Worm (Caenorhabditis elegans) whole organism, L3 larva: ENCODE results near the gene dnc-1.

Experiments
- R02D3.7 ChIP-seq: fragments of 150-350 bp; optimal IDR thresholded peaks from 2 replicates; lab custom pipeline; 2014; ENCODE audit warnings: missing biosample characterization, missing genetic modification characterization
- ZK546.5 ChIP-seq: sonication (generic microtip); optimal IDR thresholded peaks from 2 replicates; lab custom pipeline; 2017; ENCODE audit warnings: missing biosample characterization, missing genetic modification characterization
- aly-2 ChIP-seq: fragments of 150-350 bp; optimal IDR thresholded peaks from 2 replicates; lab custom pipeline; 2014; ENCODE audit warnings: missing biosample characterization, missing genetic modification characterization
- ama-1 ChIP-seq: fragments of 150-350 bp; optimal IDR thresholded peaks from 2 replicates; lab custom pipeline; 2018
- ceh-16 ChIP-seq: sonication (generic microtip); optimal IDR thresholded peaks from 2 replicates; lab custom pipeline; 2017; ENCODE audit warnings: missing biosample characterization, missing genetic modification characterization
- ceh-28 ChIP-seq: fragments of 150-350 bp; optimal IDR thresholded peaks from 2 replicates; lab custom pipeline; 2014; ENCODE audit warnings: missing biosample characterization, missing genetic modification reagents, missing genetic modification characterization
- ceh-82 ChIP-seq: fragments of 150-350 bp; optimal IDR thresholded peaks from 2 replicates; lab custom pipeline; 2014; ENCODE audit warnings: missing biosample characterization, missing genetic modification characterization
- ceh-9 ChIP-seq: sonication (generic microtip); optimal IDR thresholded peaks from 2 replicates; lab custom pipeline; 2018; ENCODE audit warnings: missing biosample characterization, missing genetic modification characterization
- daf-12 ChIP-seq: fragments of 150-350 bp; optimal IDR thresholded peaks from 2 replicates; lab custom pipeline; 2014; ENCODE audit warnings: missing biosample characterization, missing genetic modification reagents, missing genetic modification characterization
- egl-27 ChIP-seq: sonication (generic microtip); optimal IDR thresholded peaks from 4 replicates; lab custom pipeline; 2017; ENCODE audit warnings: missing biosample characterization, missing genetic modification reagents, missing genetic modification characterization
- egl-5 ChIP-seq: fragments of 150-350 bp; optimal IDR thresholded peaks from 2 replicates; lab custom pipeline; 2017; ENCODE audit warnings: missing biosample characterization, missing genetic modification reagents, missing genetic modification characterization, inconsistent platforms
- elt-1 ChIP-seq: fragments of 150-350 bp; optimal IDR thresholded peaks from 2 replicates; lab custom pipeline; 2014; ENCODE audit warnings: missing biosample characterization, missing genetic modification characterization
- elt-2 ChIP-seq: sonication (generic microtip); optimal IDR thresholded peaks from 2 replicates; lab custom pipeline; 2016; ENCODE audit warnings: missing genetic modification reagents, mild to moderate bottlenecking, missing genetic modification characterization, missing compliant biosample characterization
- elt-3 ChIP-seq, 3 experiments: fragments of 150-350 bp in 1 of 3; sonication (generic microtip) in 2 of 3; optimal IDR thresholded peaks; 2 replicates in 2 of 3; 4 replicates in 1 of 3; lab custom pipeline; 2014 to 2017; ENCODE audit warnings: missing biosample characterization in 3 of 3, missing genetic modification characterization in 3 of 3
- eor-1 ChIP-seq, 2 experiments: fragments of 150-350 bp; optimal IDR thresholded peaks; 2 replicates each; lab custom pipeline; 2014 to 2018; ENCODE audit warnings: missing biosample characterization in 2 of 2, missing genetic modification characterization in 2 of 2
- fkh-10 ChIP-seq: sonication (generic microtip); optimal IDR thresholded peaks from 2 replicates; lab custom pipeline; 2017; ENCODE audit warnings: missing biosample characterization, missing genetic modification reagents, missing genetic modification characterization
- fkh-2 ChIP-seq: fragments of 150-350 bp; optimal IDR thresholded peaks from 2 replicates; lab custom pipeline; 2014; ENCODE audit warnings: missing biosample characterization, missing genetic modification reagents, missing genetic modification characterization
- fos-1 ChIP-seq: fragments of 150-350 bp; optimal IDR thresholded peaks from 2 replicates; lab custom pipeline; 2014; ENCODE audit warnings: missing biosample characterization, missing genetic modification characterization
- hmg-11 ChIP-seq: sonication (generic microtip); optimal IDR thresholded peaks from 2 replicates; lab custom pipeline; 2016; ENCODE audit warnings: missing genetic modification characterization, missing compliant biosample characterization
- jun-1 ChIP-seq: fragments of 150-350 bp; optimal IDR thresholded peaks from 2 replicates; lab custom pipeline; 2014; ENCODE audit warnings: missing biosample characterization, missing genetic modification reagents, missing genetic modification characterization
- lin-15B ChIP-seq: fragments of 150-350 bp; optimal IDR thresholded peaks from 2 replicates; lab custom pipeline; 2014; ENCODE audit warnings: missing biosample characterization, missing genetic modification characterization
- lin-39 ChIP-seq: fragments of 150-350 bp; optimal IDR thresholded peaks from 2 replicates; lab custom pipeline; 2018; ENCODE audit warnings: missing biosample characterization, missing genetic modification reagents, missing genetic modification characterization
- lsy-12 ChIP-seq: sonication (generic microtip); optimal IDR thresholded peaks from 2 replicates; lab custom pipeline; 2016; ENCODE audit warnings: mild to moderate bottlenecking, missing genetic modification characterization, missing compliant biosample characterization
- mdl-1 ChIP-seq: fragments of 150-350 bp; optimal IDR thresholded peaks from 2 replicates; lab custom pipeline; 2014; ENCODE audit warnings: missing biosample characterization, missing genetic modification characterization
- mml-1 ChIP-seq: fragments of 150-350 bp; sonication (generic microtip); optimal IDR thresholded peaks from 3 replicates; lab custom pipeline; 2014; ENCODE audit warnings: missing biosample characterization, missing genetic modification characterization
- nfya-1 ChIP-seq: sonication (generic microtip); optimal IDR thresholded peaks from 2 replicates; lab custom pipeline; 2017; ENCODE audit warnings: missing genetic modification characterization, mild to moderate bottlenecking, missing compliant biosample characterization, antibody characterized with exemption, moderate library complexity; ENCODE audit not compliant: insufficient read depth
- nhr-12 ChIP-seq: fragments of 150-350 bp; optimal IDR thresholded peaks from 2 replicates; lab custom pipeline; 2014; ENCODE audit warnings: missing biosample characterization, missing genetic modification characterization
- nhr-23 ChIP-seq: fragments of 150-350 bp; optimal IDR thresholded peaks from 2 replicates; lab custom pipeline; 2014; ENCODE audit warnings: missing biosample characterization, missing genetic modification reagents, missing genetic modification characterization
- nhr-25 ChIP-seq: sonication (generic microtip); optimal IDR thresholded peaks from 2 replicates; lab custom pipeline; 2017; ENCODE audit warnings: missing biosample characterization, missing genetic modification characterization
- nhr-43 ChIP-seq: sonication (generic microtip); optimal IDR thresholded peaks from 2 replicates; lab custom pipeline; 2016; ENCODE audit warnings: mild to moderate bottlenecking, missing genetic modification characterization, missing compliant biosample characterization; ENCODE audit not compliant: poor library complexity, severe bottlenecking
- pha-4 ChIP-seq: fragments of 150-350 bp; optimal IDR thresholded peaks from 2 replicates; lab custom pipeline; 2014; ENCODE audit warnings: missing biosample characterization, missing genetic modification reagents, missing genetic modification characterization
- pqm-1 ChIP-seq: fragments of 150-350 bp; optimal IDR thresholded peaks from 2 replicates; lab custom pipeline; 2017; ENCODE audit warnings: missing biosample characterization, missing genetic modification characterization, inconsistent platforms
- sea-2 ChIP-seq: fragments of 150-350 bp; sonication (generic microtip); optimal IDR thresholded peaks from 4 replicates; lab custom pipeline; 2014; ENCODE audit warnings: missing biosample characterization, missing genetic modification reagents, missing genetic modification characterization
- skn-1 ChIP-seq: fragments of 150-350 bp; optimal IDR thresholded peaks from 2 replicates; lab custom pipeline; 2014; ENCODE audit warnings: missing biosample characterization, missing genetic modification characterization
- snpc-4 ChIP-seq: fragments of 150-350 bp; optimal IDR thresholded peaks from 2 replicates; lab custom pipeline; 2014; ENCODE audit warnings: missing biosample characterization, missing genetic modification characterization
- unc-39 ChIP-seq: sonication (generic microtip); optimal IDR thresholded peaks from 4 replicates; lab custom pipeline; 2017; ENCODE audit warnings: missing biosample characterization, missing genetic modification characterization
- unc-62 ChIP-seq: fragments of 150-350 bp; sonication (generic microtip); optimal IDR thresholded peaks from 4 replicates; lab custom pipeline; 2014; ENCODE audit warnings: missing biosample characterization, missing genetic modification reagents, missing genetic modification characterization
- zag-1 ChIP-seq: fragments of 150-350 bp; optimal IDR thresholded peaks from 2 replicates; lab custom pipeline; 2014; ENCODE audit warnings: missing biosample characterization, missing genetic modification characterization
- ztf-11 ChIP-seq: fragments of 150-350 bp; optimal IDR thresholded peaks from 2 replicates; lab custom pipeline; 2014; ENCODE audit warnings: missing biosample characterization, missing genetic modification characterization
- ztf-4 ChIP-seq: fragments of 150-350 bp; optimal IDR thresholded peaks from 2 replicates; lab custom pipeline; 2014; ENCODE audit warnings: missing biosample characterization, missing genetic modification characterization

dnc-1 gene

ce11 chrIV:10900083-10900482 lies 32.9 kb downstream of the dnc-1 start, which contains the start of gene srlf-30:
Gene srlf-30 (plus strand): TSS chrIV:10900383.
- TF ChIP-seq nhr-25 (tag; lab: Kevin White, UChicago) (no peak), mdl-1 (tag; lab: Kevin White, UChicago) (no peak), unc-39 (no peak), ceh-28 (tag; lab: Kevin White, UChicago) (no peak), egl-5 (no peak), nhr-43 (tag; lab: Kevin White, UChicago) (no peak), zag-1 (no peak), jun-1 (no peak), skn-1 (tag; lab: Kevin White, UChicago) (no peak), elt-2 (tag; lab: Kevin White, UChicago) (no peak), ZK546.5 (tag; lab: Kevin White, UChicago) (no peak)

DNA sequence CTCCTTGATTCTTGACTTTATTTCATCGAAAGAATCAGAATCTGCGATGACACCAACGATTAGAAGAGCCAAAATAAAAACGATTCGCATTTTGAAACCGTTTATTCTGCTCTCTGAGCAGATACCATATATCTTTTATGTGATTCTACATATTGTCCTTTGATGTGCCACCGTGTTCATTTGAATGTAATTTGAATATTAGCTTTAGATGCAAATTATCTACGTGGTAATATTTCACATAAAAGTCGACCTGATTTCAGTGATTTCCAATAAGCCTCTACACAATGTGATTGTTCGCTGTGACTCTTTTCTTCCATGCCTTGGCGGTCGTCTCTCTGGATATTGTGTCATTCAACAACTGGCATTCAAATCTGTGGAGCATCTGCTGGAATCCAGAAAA lies 33.9 kb downstream of the dnc-1 start, which contains the start of the genes F13E9.9 and F13E9.19:
Gene F13E9.9 (minus strand): TSS at position 101 of the 400 bp plus-strand sequence.
Gene F13E9.19 (plus strand): TSS at position 316 of the 400 bp plus-strand sequence.
- TF ChIP-seq skn-1 (tag; lab: Kevin White, UChicago) (no peak), ceh-16 (tag; lab: Kevin White, UChicago) (no peak), unc-62 (GFP tag; lab: Kevin White, UChicago) (no peak), fos-1 (tag; lab: Kevin White, UChicago) (no peak), nfya-1 (tag; lab: Kevin White, UChicago) (no peak), snpc-4 (no peak), ceh-9 (no peak), ama-1 (no peak)

- TF ChIP-seq mdl-1 (tag; lab: Kevin White, UChicago) (no peak), fkh-2 (tag; lab: Kevin White, UChicago) (no peak), ceh-82 (tag; lab: Kevin White, UChicago) (no peak), pha-4 (no peak), ceh-28 (tag; lab: Kevin White, UChicago) (no peak), lin-15B (no peak), snpc-4 (no peak), elt-1 (no peak), pqm-1 (no peak), fkh-10 (GFP tag; lab: Kevin White, UChicago) (no peak), eor-1 (tag; optimal IDR thresholded peaks at IDR 0.05; lab: Kevin White, UChicago) (no peak), nfya-1 (tag; lab: Kevin White, UChicago) (no peak), R02D3.7 (tag; lab: Kevin White, UChicago) (no peak), ama-1 (no peak), hmg-11 (tag; lab: Kevin White, UChicago) (no peak), nhr-12 (no peak), zag-1 (no peak), ZK546.5 (tag; lab: Kevin White, UChicago) (no peak), nhr-23 (no peak)
Observed at ce11 chrIV:10898160-10898559, 34.8 kb downstream of the dnc-1 start.

DNA sequence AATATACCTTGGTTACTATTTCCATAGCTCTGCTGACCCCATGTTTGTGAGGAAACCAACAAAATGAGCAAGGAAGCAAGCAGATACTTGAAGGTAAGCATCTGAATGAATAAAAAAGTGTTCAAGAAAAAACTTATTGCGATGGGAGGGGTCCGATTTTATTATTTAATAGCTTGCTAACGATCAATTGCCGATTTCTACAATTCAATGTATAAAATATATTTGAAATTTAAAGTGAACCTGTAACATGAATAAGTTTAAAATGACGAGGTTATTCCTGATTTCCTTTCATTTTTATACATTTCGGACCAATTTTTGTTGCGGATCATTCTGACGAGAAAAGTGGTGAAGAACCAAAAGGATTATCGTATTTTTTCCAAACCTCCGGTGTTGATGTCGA lies 36.5 kb downstream of the dnc-1 start, which contains the start of gene srlf-13:
Gene srlf-13 (minus strand): TSS at position 101 of the 400 bp plus-strand sequence.
- TF ChIP-seq mml-1 (tag; lab: Kevin White, UChicago) (no peak), snpc-4 (no peak), hmg-11 (tag; lab: Kevin White, UChicago) (no peak), pqm-1 (no peak), ztf-4 (tag; lab: Kevin White, UChicago) (no peak), fkh-10 (GFP tag; lab: Kevin White, UChicago) (no peak), pha-4 (no peak), nfya-1 (tag; lab: Kevin White, UChicago) (no peak), daf-12 (tag; lab: Kevin White, UChicago) (no peak), nhr-23 (no peak), elt-2 (tag; lab: Kevin White, UChicago) (no peak), ZK546.5 (tag; lab: Kevin White, UChicago) (no peak)

DNA sequence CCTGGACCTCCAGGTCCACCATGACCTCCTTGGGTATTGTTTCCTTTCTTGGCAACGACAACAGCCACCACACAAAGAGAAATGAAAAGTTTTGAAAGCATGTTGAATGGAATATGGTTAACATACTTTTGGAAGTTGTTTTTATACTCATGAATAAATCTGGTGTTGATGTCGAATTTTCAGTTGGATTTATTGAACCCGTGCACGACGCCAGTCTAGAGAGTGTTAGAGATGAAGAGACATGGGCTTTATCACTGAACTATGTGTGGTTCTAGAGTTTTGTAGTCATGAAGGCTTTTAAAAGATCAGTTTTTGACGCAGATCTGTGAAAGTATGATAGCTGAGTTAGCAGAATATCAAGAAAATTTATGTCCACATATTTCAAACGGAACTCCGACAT lies 38.7 kb downstream of the dnc-1 start, which contains the start of gene srlf-14:
Gene srlf-14 (minus strand): TSS at position 101 of the 400 bp plus-strand sequence.
- TF ChIP-seq ztf-11 (no peak), mdl-1 (tag; lab: Kevin White, UChicago) (no peak), egl-27 (tag; lab: Kevin White, UChicago) (no peak), egl-5 (no peak), fkh-2 (tag; lab: Kevin White, UChicago) (no peak), fos-1 (tag; lab: Kevin White, UChicago) (no peak), ceh-9 (no peak), skn-1 (tag; lab: Kevin White, UChicago) (no peak), nhr-25 (tag; lab: Kevin White, UChicago) (no peak), aly-2 (tag; lab: Kevin White, UChicago) (no peak), lsy-12 (tag; lab: Kevin White, UChicago) (no peak), ZK546.5 (tag; lab: Kevin White, UChicago) (no peak), lin-39 (no peak), nhr-23 (no peak), sea-2 (GFP tag; lab: Kevin White, UChicago) (no peak), jun-1 (no peak), elt-3 (tag; optimal IDR thresholded peaks at IDR 0.05; lab: Kevin White, UChicago) (no peak)
